Worm (Caenorhabditis elegans): Measurements from ENCODE around the gene best-22.

- TF ChIP-seq dmd-8 (GFP tag; IDR thresholded peaks at IDR 0.05): no peak
- no peak for TF ChIP-seq zfp-3 (GFP tag; conservative IDR thresholded peaks at IDR 0.05)
- no peak for TF ChIP-seq cey-2 (tag; optimal IDR thresholded peaks at IDR 0.05; ENCODE audit: borderline replicate concordance, insufficient read depth)
- no peak for TF ChIP-seq ama-1 (optimal IDR thresholded peaks at IDR 0.05)
- TF ChIP-seq unc-62 (GFP tag; optimal IDR thresholded peaks at IDR 0.05 in 1 of 2): no peak
- TF ChIP-seq unc-62 (tag; optimal IDR thresholded peaks at IDR 0.05): no peak
- TF ChIP-seq Y105C5A.15 (GFP tag; IDR thresholded peaks at IDR 0.05): no peak
- no peak for TF ChIP-seq attf-4 (tag; optimal IDR thresholded peaks at IDR 0.05)
- no peak for TF ChIP-seq egl-27 (tag; optimal IDR thresholded peaks at IDR 0.05)
- TF ChIP-seq D1046.2 (GFP tag; IDR thresholded peaks at IDR 0.05): no peak
Observed at ce11 chrIV:12359979-12360378, 10.2 kb downstream of the best-22 start.

Measured in whole organism, L4 larva.